Worm (Caenorhabditis elegans): ENCODE measurements around the gene T19D12.10.

T19D12.10 gene

DNA sequence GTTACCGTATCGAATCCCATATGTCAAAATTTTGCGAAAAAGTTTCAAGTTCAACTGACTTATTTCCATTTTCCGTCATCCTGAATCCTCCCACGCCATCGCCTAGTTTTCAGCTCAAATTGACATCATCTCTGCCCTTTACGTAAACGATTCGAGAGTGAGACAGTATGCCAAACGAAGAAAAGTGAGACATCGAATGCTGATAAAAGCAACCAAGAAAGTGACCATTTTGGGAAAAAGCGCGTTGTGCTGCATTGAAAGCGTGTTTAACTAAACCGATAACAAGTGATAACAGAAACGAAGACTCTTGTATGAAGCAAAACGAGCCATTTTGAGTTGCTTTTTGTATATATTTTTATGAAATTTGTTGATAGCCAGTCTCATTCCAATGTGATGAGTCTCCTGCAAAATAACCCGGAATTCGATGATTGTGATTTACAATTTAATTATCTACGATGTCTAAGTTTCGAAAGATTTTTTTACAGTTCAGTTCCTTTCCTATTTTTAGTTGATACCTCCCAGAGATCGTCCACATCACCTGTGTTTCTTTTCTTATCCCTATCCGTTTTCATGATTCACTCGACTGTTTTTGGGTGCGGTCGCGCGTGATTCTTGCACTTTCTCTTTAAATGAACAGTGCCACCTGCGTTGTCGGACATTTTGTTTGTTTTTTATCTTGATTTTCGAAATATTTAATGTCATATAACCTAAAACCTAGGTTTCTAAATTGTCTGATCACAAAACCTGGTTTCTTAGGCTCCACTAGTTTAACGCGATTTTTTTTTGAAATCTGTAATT, 43.2 kb downstream of the T19D12.10 start:
- TF ChIP-seq sma-9 (GFP tag; optimal IDR thresholded peaks at IDR 0.05) (peak; percentile 29), sma-9 (tag; optimal IDR thresholded peaks at IDR 0.05) (no peak), nhr-6 (tag; optimal IDR thresholded peaks at IDR 0.05) (no peak), Y55F3AM.14 (GFP tag; optimal IDR thresholded peaks at IDR 0.05) (no peak), mdl-1 (tag; optimal IDR thresholded peaks at IDR 0.05) (no peak), ztf-11 (tag; optimal IDR thresholded peaks at IDR 0.05) (no peak), F13H6.1 (tag; optimal IDR thresholded peaks at IDR 0.05) (peak; percentile 67), nhr-129 (tag; optimal IDR thresholded peaks at IDR 0.05) (peak; percentile 12), alr-1 (tag; optimal IDR thresholded peaks at IDR 0.05) (no peak), nhr-10 (tag; optimal IDR thresholded peaks at IDR 0.05) (no peak), crh-2 (tag; optimal IDR thresholded peaks at IDR 0.05) (peak; percentile 41), ztf-1 (GFP tag; conservative IDR thresholded peaks at IDR 0.05) (no peak), ZK546.5 (tag; optimal IDR thresholded peaks at IDR 0.05) (no peak), nhr-25 (tag; optimal IDR thresholded peaks at IDR 0.05) (no peak), mbf-1 (tag; optimal IDR thresholded peaks at IDR 0.05) (no peak), zag-1 (tag; optimal IDR thresholded peaks at IDR 0.05) (no peak), nhr-11 (tag; optimal IDR thresholded peaks at IDR 0.05) (no peak), nhr-23 (tag; optimal IDR thresholded peaks at IDR 0.05) (no peak), egl-27 (tag; optimal IDR thresholded peaks at IDR 0.05) (no peak), unc-39 (tag; optimal IDR thresholded peaks at IDR 0.05) (no peak), lin-13 (GFP tag; optimal IDR thresholded peaks at IDR 0.05) (no peak), skn-1 (tag; optimal IDR thresholded peaks at IDR 0.05) (no peak), fos-1 (tag; optimal IDR thresholded peaks at IDR 0.05) (peak; percentile 92), lin-39 (tag; optimal IDR thresholded peaks at IDR 0.05) (no peak), nhr-237 (tag; optimal IDR thresholded peaks at IDR 0.05) (no peak), unc-62 (GFP tag; optimal IDR thresholded peaks at IDR 0.05) (no peak)

DNA sequence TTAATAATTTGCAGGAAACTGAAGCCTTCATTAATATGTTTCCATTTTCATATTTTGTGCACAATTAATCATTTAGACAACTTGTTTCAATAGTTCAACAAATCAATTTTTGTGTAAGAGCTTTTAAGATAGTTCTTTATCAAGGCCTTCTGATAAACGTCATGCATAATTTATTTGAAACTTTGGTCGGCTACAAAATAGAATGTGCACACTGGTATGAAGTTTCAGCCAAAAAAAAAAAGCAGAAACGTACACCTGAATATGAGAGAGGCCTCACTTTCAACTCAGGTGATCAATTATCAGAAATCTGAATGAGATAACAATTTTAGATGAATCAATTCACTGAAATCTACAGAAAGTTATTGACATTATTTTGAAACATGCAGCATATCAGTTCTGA, 44.2 kb downstream of the T19D12.10 start:
- TF ChIP-seq R02D3.7 (tag; optimal IDR thresholded peaks at IDR 0.05) (no peak), elt-1 (tag; optimal IDR thresholded peaks at IDR 0.05) (no peak), fos-1 (tag; optimal IDR thresholded peaks at IDR 0.05) (peak; percentile 18), nhr-129 (tag; optimal IDR thresholded peaks at IDR 0.05) (no peak), unc-62 (GFP tag; optimal IDR thresholded peaks at IDR 0.05) (no peak)

DNA sequence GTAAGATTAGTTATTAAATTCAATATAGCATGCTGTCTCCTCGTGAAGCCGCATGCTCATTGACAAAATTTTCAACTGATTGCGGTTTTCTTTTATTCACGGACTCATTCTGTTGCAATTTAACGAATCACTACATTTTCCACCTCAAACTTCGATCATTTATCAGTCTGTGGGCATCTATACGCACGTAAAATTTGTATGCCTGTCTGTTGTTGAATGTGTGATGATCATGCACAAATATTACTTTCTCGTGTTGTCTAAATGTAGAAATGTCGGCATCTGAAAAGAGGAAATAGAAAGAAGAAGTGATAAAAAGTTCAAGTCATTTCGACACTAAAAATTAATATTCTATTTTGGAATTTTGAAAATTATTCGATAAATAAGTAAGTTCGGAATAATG, 46.1 kb downstream of the T19D12.10 start:
- TF ChIP-seq elt-3 (tag; optimal IDR thresholded peaks at IDR 0.05) (no peak), crh-2 (tag; optimal IDR thresholded peaks at IDR 0.05) (peak; percentile 48), F13H6.1 (tag; optimal IDR thresholded peaks at IDR 0.05) (peak; percentile 3), fos-1 (tag; optimal IDR thresholded peaks at IDR 0.05) (peak; percentile 87), sma-9 (GFP tag; optimal IDR thresholded peaks at IDR 0.05) (peak; percentile 22), sma-9 (tag; optimal IDR thresholded peaks at IDR 0.05) (no peak)

DNA sequence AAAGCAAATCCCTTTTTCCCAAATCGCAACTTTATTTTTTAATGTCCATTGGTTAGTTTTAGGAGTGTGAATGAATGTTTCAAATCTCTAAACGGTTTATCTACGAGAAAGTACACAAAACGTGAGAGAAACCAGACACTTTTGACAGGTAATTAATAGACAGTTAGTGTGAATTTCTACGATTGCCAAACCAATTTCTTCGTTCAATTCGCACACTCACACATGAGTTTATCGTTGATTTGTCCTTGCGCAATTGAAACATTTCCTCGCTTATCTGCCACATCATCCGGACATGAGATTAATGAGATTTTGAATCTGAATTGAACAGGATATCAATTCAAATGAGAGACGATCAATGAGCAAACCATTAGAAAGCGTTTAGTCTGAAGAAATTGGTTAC, 48.4 kb downstream of the T19D12.10 start:
- no peak for TF ChIP-seq ZK546.5 (tag; optimal IDR thresholded peaks at IDR 0.05)
- TF ChIP-seq nhr-77 (tag; optimal IDR thresholded peaks at IDR 0.05), result no peak
- TF ChIP-seq mab-5 (tag; optimal IDR thresholded peaks at IDR 0.05), result no peak
- no peak for TF ChIP-seq nhr-129 (tag; optimal IDR thresholded peaks at IDR 0.05)
- no peak for TF ChIP-seq nhr-6 (tag; optimal IDR thresholded peaks at IDR 0.05)
- no peak for TF ChIP-seq F13H6.1 (tag; optimal IDR thresholded peaks at IDR 0.05)
- no peak for TF ChIP-seq blmp-1 (tag; optimal IDR thresholded peaks at IDR 0.05; ENCODE audit: insufficient read depth)
- no peak for TF ChIP-seq dmd-4 (tag; optimal IDR thresholded peaks at IDR 0.05)
- TF ChIP-seq lin-11 (tag; optimal IDR thresholded peaks at IDR 0.05), result no peak
- TF ChIP-seq sma-3 (GFP tag; optimal IDR thresholded peaks at IDR 0.05), result no peak
- no peak for TF ChIP-seq nhr-237 (tag; optimal IDR thresholded peaks at IDR 0.05)
- TF ChIP-seq lin-39 (tag; optimal IDR thresholded peaks at IDR 0.05), result no peak
- no peak for TF ChIP-seq unc-55 (GFP tag; optimal IDR thresholded peaks at IDR 0.05)
- TF ChIP-seq ztf-4 (tag; optimal IDR thresholded peaks at IDR 0.05), result no peak
- TF ChIP-seq gmeb-1 (tag; optimal IDR thresholded peaks at IDR 0.05), result no peak
- TF ChIP-seq ceh-16 (tag; optimal IDR thresholded peaks at IDR 0.05), result no peak
- TF ChIP-seq nhr-21 (tag; optimal IDR thresholded peaks at IDR 0.05), result no peak
- no peak for TF ChIP-seq ztf-11 (tag; optimal IDR thresholded peaks at IDR 0.05)
